Worm (Caenorhabditis elegans) whole organism, L4/young adult: Measurements from ENCODE around the gene R102.2.

Experiments used
- dao-5 ChIP-seq: sonication (generic microtip); optimal IDR thresholded peaks from 2 replicates; lab custom pipeline; 2016; ENCODE audit warnings: missing genotype, missing genetic modification characterization, moderate library complexity, missing compliant biosample characterization
- him-1 ChIP-seq: sonication (generic microtip); optimal IDR thresholded peaks from 2 replicates; lab custom pipeline; 2016; ENCODE audit warnings: missing genotype, missing genetic modification reagents, missing genetic modification characterization, missing compliant biosample characterization

DNA sequence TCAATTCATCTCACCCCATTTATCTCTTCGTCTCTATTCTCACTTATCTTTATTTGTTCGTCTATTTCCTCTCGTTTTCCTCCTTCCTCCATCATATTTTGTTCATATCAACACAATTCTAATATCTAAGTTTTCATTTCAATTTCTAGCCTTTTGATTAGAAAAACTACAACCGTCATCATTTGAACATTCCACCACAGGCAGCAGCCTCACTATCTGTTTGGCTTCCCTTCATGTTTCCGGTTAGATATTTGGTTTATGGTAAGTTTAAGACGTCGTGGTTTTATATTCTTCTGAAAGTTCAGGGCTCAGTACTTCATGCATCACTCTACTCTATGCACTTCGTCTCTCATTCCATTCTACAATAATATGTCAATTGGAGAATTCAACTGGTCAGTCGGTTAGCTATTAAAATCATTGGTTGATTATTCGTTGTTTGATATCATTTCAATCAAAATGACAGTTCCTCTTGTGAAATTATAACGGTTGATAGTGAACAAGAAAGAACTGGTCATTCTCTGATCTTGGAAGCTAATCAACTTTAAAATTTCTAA is 30.6 kb upstream of the R102.2 start, which contains the start of gene K08C7.1:
- no peak for TF ChIP-seq dao-5 (tag; lab: Kevin White, UChicago)
- no peak for TF ChIP-seq him-1
